Fruit fly (Drosophila melanogaster): ENCODE results near the gene CG15468.

- TF ChIP-seq fd3F (GFP tag; optimal IDR thresholded peaks at IDR 0.05) (no peak), Sry-β (GFP tag; optimal IDR thresholded peaks at IDR 0.05) (no peak), gt (GFP tag; IDR thresholded peaks at IDR 0.05) (no peak), YL-1 (GFP tag; optimal IDR thresholded peaks at IDR 0.05) (no peak), crp (GFP tag; optimal IDR thresholded peaks at IDR 0.05) (no peak), ewg (GFP tag; optimal IDR thresholded peaks at IDR 0.05) (no peak), CG6854 (GFP tag; optimal IDR thresholded peaks at IDR 0.05) (no peak), CG11723 (GFP tag; optimal IDR thresholded peaks at IDR 0.05) (no peak), Mad (GFP tag; optimal IDR thresholded peaks at IDR 0.05) (no peak), chinmo (GFP tag; IDR thresholded peaks at IDR 0.05; ENCODE audit: partially characterized antibody) (no peak), ash1 (GFP tag; optimal IDR thresholded peaks at IDR 0.05) (no peak), CG33213 (GFP tag; optimal IDR thresholded peaks at IDR 0.05) (no peak)
Measured at dm6 chrX:4938072-4938336, 22.9 kb downstream of the CG15468 start, which contains the start of gene CG44774.

All from whole organism, embryonic.